Fruit fly (Drosophila melanogaster): ENCODE results near the gene Ddr.
A peak's percentile ranks its signal among the peaks of the same experiment; 100 is the strongest.

Ddr gene

dm6 chr2L:6338367-6338975, 85.5 kb downstream of the Ddr start, which contains the start of the genes Pez and Cpr (continued):
- TF ChIP-seq NFAT (GFP tag; IDR thresholded peaks at IDR 0.05) (peak; percentile 67), CG14014 (GFP tag; IDR thresholded peaks at IDR 0.05) (peak; percentile 64; the same call in 1 of the 2 replicates), tna (GFP tag; IDR thresholded peaks at IDR 0.05; ENCODE audit: partially characterized antibody) (peak; percentile 23; the same call in 1 of the 2 replicates), CG7556 (GFP tag; optimal IDR thresholded peaks at IDR 0.05) (no peak), CG6654 (GFP tag; optimal IDR thresholded peaks at IDR 0.05) (peak; percentile 50), lilli (GFP tag; optimal IDR thresholded peaks at IDR 0.05) (peak; percentile 39), Max (GFP tag; optimal IDR thresholded peaks at IDR 0.05) (peak; percentile 5), CG17328 (GFP tag; IDR thresholded peaks at IDR 0.05) (peak; percentile 37; the same call in 1 of the 2 replicates), CG7987 (GFP tag; optimal IDR thresholded peaks at IDR 0.05) (peak; percentile 43), Dad (GFP tag; optimal IDR thresholded peaks at IDR 0.05) (peak; percentile 11), nmo (GFP tag; optimal IDR thresholded peaks at IDR 0.05) (peak; percentile 9), jumu (GFP tag; optimal IDR thresholded peaks at IDR 0.05) (peak; percentile 31), nerfin-2 (GFP tag; IDR thresholded peaks at IDR 0.05; ENCODE audit: partially characterized antibody) (peak; percentile 80), Fer3 (tag; optimal IDR thresholded peaks at IDR 0.05) (peak; percentile 21), CG30020 (tag; optimal IDR thresholded peaks at IDR 0.05) (no peak), CG14860 (GFP tag; IDR thresholded peaks at IDR 0.05; ENCODE audit: partially characterized antibody) (peak; percentile 77), yki (optimal IDR thresholded peaks at IDR 0.05) (no peak), CG10209 (GFP tag; optimal IDR thresholded peaks at IDR 0.05) (peak; percentile 42), zfh1 (GFP tag; IDR thresholded peaks at IDR 0.05) (peak; percentile 44; the same call in 1 of the 3 replicates), p53 (GFP tag; optimal IDR thresholded peaks at IDR 0.05) (no peak), CG9817 (tag; optimal IDR thresholded peaks at IDR 0.05) (peak; percentile 23), mirr (GFP tag; optimal IDR thresholded peaks at IDR 0.05) (peak; percentile 50), Dp (GFP tag; optimal IDR thresholded peaks at IDR 0.05) (peak; percentile 46), CG1832 (GFP tag; optimal IDR thresholded peaks at IDR 0.05) (no peak), unc-4 (GFP tag; IDR thresholded peaks at IDR 0.05; ENCODE audit: partially characterized antibody) (peak; percentile 70), Poxn (GFP tag; IDR thresholded peaks at IDR 0.05) (no peak), Pdp1 (GFP tag; optimal IDR thresholded peaks at IDR 0.05) (peak; percentile 10 to 27), Opbp (GFP tag; IDR thresholded peaks at IDR 0.05; ENCODE audit: partially characterized antibody) (peak; percentile 79), Hr78 (GFP tag; optimal IDR thresholded peaks at IDR 0.05) (no peak), CG34224 (GFP tag; IDR thresholded peaks at IDR 0.05; ENCODE audit: partially characterized antibody) (peak; percentile 67), salm (tag; optimal IDR thresholded peaks at IDR 0.05) (no peak), sd (tag; optimal IDR thresholded peaks at IDR 0.05) (peak; percentile 49), abd-A (tag; optimal IDR thresholded peaks at IDR 0.05) (no peak), inv (GFP tag; IDR thresholded peaks at IDR 0.05; ENCODE audit: partially characterized antibody) (peak; percentile 68), dm (GFP tag; optimal IDR thresholded peaks at IDR 0.05) (peak; percentile 23), Taf1 (GFP tag; IDR thresholded peaks at IDR 0.05) (peak; percentile 9; the same call in 1 of the 2 replicates), knrl (GFP tag; IDR thresholded peaks at IDR 0.05; ENCODE audit: partially characterized antibody) (peak; percentile 76; the same call in 2 of the 3 replicates), lab (GFP tag; optimal IDR thresholded peaks at IDR 0.05) (peak; percentile 70), sna (GFP tag; IDR thresholded peaks at IDR 0.05; ENCODE audit: partially characterized antibody) (peak; percentile 76), CG10462 (GFP tag; optimal IDR thresholded peaks at IDR 0.05) (peak; percentile 92), sug (tag; optimal IDR thresholded peaks at IDR 0.05) (no peak), ewg (GFP tag; optimal IDR thresholded peaks at IDR 0.05) (peak; percentile 19), CG1647 (GFP tag; optimal IDR thresholded peaks at IDR 0.05) (no peak), Drgx (GFP tag; IDR thresholded peaks at IDR 0.05) (peak; percentile 19; the same call in 1 of the 2 replicates), Bteb2 (GFP tag; optimal IDR thresholded peaks at IDR 0.05) (peak; percentile 46), E2f1 (GFP tag; IDR thresholded peaks at IDR 0.05) (no peak), repo (GFP tag; optimal IDR thresholded peaks at IDR 0.05) (peak; percentile 45), HLH54F (GFP tag; optimal IDR thresholded peaks at IDR 0.05) (peak; percentile 30)

Data from whole organism, embryonic.